Worm (Caenorhabditis elegans): ENCODE data around the gene C27H5.12.

Gene C27H5.12

ce11 chrII:7116350-7116749 lies 45.1 kb downstream of the C27H5.12 start, which contains the start of gene spon-1:
Gene spon-1, plus strand, starts transcription at chrII:7116557.
- TF ChIP-seq tbx-11 (GFP tag; IDR thresholded peaks at IDR 0.05) (no peak), tbx-37 (GFP tag; conservative IDR thresholded peaks at IDR 0.05) (no peak), ama-1 (optimal IDR thresholded peaks at IDR 0.05) (no peak), F13C5.2 (tag; optimal IDR thresholded peaks at IDR 0.05) (no peak), tra-4 (tag; optimal IDR thresholded peaks at IDR 0.05) (no peak), scrt-1 (GFP tag; IDR thresholded peaks at IDR 0.05) (no peak), ceh-36 (tag; optimal IDR thresholded peaks at IDR 0.05) (no peak)

- TF ChIP-seq ceh-13 (GFP tag; optimal IDR thresholded peaks at IDR 0.05) = no peak
- no peak for TF ChIP-seq scrt-1 (GFP tag; IDR thresholded peaks at IDR 0.05)
Observed at ce11 chrII:7115638-7116037, 45.8 kb downstream of the C27H5.12 start, which contains the start of gene cutl-5. Gene cutl-5, minus strand, starts transcription at chrII:7115906.

- TF ChIP-seq ceh-13 (GFP tag; optimal IDR thresholded peaks at IDR 0.05) (no peak), scrt-1 (GFP tag; IDR thresholded peaks at IDR 0.05) (no peak), tbx-37 (GFP tag; conservative IDR thresholded peaks at IDR 0.05) (no peak), F13C5.2 (tag; optimal IDR thresholded peaks at IDR 0.05) (no peak), sea-1 (GFP tag; conservative IDR thresholded peaks at IDR 0.05) (no peak), tbx-11 (GFP tag; IDR thresholded peaks at IDR 0.05) (no peak), hmg-4 (GFP tag; optimal IDR thresholded peaks at IDR 0.05) (no peak), pes-1 (GFP tag; IDR thresholded peaks at IDR 0.05) (no peak), flt-1 (GFP tag; IDR thresholded peaks at IDR 0.05) (no peak), aly-1 (tag; optimal IDR thresholded peaks at IDR 0.05) (no peak), hnd-1 (tag; optimal IDR thresholded peaks at IDR 0.05) (no peak)
Observed at ce11 chrII:7112780-7113179, 48.6 kb downstream of the C27H5.12 start, which contains the start of gene F10E7.6. Gene F10E7.6, plus strand, starts transcription at chrII:7113080.

- TF ChIP-seq ama-1 (optimal IDR thresholded peaks at IDR 0.05) (no peak), sea-1 (GFP tag; conservative IDR thresholded peaks at IDR 0.05) (no peak), B0310.2 (tag; optimal IDR thresholded peaks at IDR 0.05) (no peak), F13C5.2 (tag; optimal IDR thresholded peaks at IDR 0.05) (peak; percentile 68)
Observed at ce11 chrII:7111657-7112049, 49.8 kb downstream of the C27H5.12 start, which contains the start of gene F10E7.5. Gene F10E7.5, plus strand, starts transcription at chrII:7111978.

Data from whole organism, early embryonic.